Worm (Caenorhabditis elegans): Measurements from ENCODE around the gene rnp-7.

DNA sequence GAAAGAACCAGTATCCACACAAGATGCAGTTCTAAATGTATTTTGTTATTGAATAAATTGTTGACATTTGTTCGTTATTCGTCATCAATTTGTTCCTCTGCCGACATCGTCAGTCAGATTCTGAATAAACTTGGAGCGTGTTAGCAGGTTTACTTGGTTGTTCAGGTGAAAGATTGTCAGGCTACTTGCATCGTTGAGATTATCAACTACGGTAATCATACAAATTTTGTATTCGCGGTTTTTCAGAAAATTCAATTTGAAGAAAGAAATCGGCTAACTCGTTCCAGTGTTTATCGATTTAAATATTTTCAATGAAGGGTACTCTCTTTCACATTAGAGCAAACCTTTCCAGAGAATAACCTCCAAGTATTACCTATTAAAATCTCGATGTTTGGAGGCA is 48.8 kb upstream of the rnp-7 start, which contains the start of gene R151.2:
- TF ChIP-seq ets-5 (GFP tag; IDR thresholded peaks at IDR 0.05) (no peak), jun-1 (tag; optimal IDR thresholded peaks at IDR 0.05) (no peak), ama-1 (optimal IDR thresholded peaks at IDR 0.05) (no peak), lin-13 (GFP tag; optimal IDR thresholded peaks at IDR 0.05) (no peak), zag-1 (tag; optimal IDR thresholded peaks at IDR 0.05) (no peak), lsy-2 (tag; optimal IDR thresholded peaks at IDR 0.05) (peak in 1 of 2 experiments; percentile 50), lin-35 (GFP tag; optimal IDR thresholded peaks at IDR 0.05) (no peak), tbx-2 (tag; optimal IDR thresholded peaks at IDR 0.05) (no peak), lin-14 (GFP tag; optimal IDR thresholded peaks at IDR 0.05) (no peak), nhr-76 (tag; optimal IDR thresholded peaks at IDR 0.05) (no peak), alr-1 (tag; optimal IDR thresholded peaks at IDR 0.05; ENCODE audit: borderline replicate concordance) (no peak), sox-4 (tag; optimal IDR thresholded peaks at IDR 0.05) (no peak), elt-2 (tag; optimal IDR thresholded peaks at IDR 0.05) (no peak), snpc-4 (tag; optimal IDR thresholded peaks at IDR 0.05) (no peak)
